Fruit fly (Drosophila melanogaster) whole organism, pupa: ENCODE data around the gene CG9920.

Source experiments
- CG14655 ChIP-seq: fragments of 200-800 bp; sonication (Bioruptor generic); optimal IDR thresholded peaks from 3 replicates; lab custom pipeline; 2017; ENCODE audit warnings: mild to moderate bottlenecking, missing biosample characterization, missing genetic modification reagents, missing genetic modification characterization
- EcR ChIP-seq: fragments of 200-800 bp; sonication (Bioruptor generic); optimal IDR thresholded peaks from 3 replicates; lab custom pipeline; 2019; ENCODE audit warnings: missing biosample characterization, missing genetic modification characterization, mild to moderate bottlenecking, moderate library complexity, missing genetic modification reagents
- Pif1A ChIP-seq: fragments of 200-800 bp; sonication (Bioruptor generic); optimal IDR thresholded peaks from 3 replicates; lab custom pipeline; 2016; ENCODE audit warnings: missing biosample characterization, missing genetic modification characterization
- Snoo ChIP-seq: fragments of 200-800 bp; sonication (Bioruptor generic); optimal IDR thresholded peaks from 3 replicates; lab custom pipeline; 2017; ENCODE audit warnings: missing biosample characterization, mild to moderate bottlenecking, missing genetic modification characterization, inconsistent platforms
- fd96Ca ChIP-seq: fragments of 200-800 bp; sonication (Bioruptor generic); IDR thresholded peaks from 3 replicates; pipeline ENCODE4 v1.3.6; 2022; ENCODE audit warnings: missing biosample characterization, missing genetic modification characterization

- TF ChIP-seq Pif1A (GFP tag; lab: Kevin White, UChicago) = no peak
- no peak for TF ChIP-seq Snoo (tag; lab: Kevin White, UChicago)
- TF ChIP-seq fd96Ca (GFP tag; lab: Robert Waterston, UW) = no peak
- TF ChIP-seq EcR (GFP tag; lab: Kevin White, UChicago) = no peak
- TF ChIP-seq CG14655 (GFP tag; lab: Kevin White, UChicago) = no peak
Measured at dm6 chr3R:14051391-14051852, 46.5 kb downstream of the CG9920 start.
